Fruit fly (Drosophila melanogaster) whole organism, prepupa: Measurements from ENCODE around the gene Sox100B.

Experiments
- CG10631 ChIP-seq: fragments of 200-800 bp; sonication (Bioruptor generic); optimal IDR thresholded peaks from 2 replicates; lab custom pipeline; 2016; ENCODE audit warnings: missing biosample characterization, missing genetic modification characterization
- CG4318 ChIP-seq: fragments of 200-800 bp; sonication (Bioruptor generic); optimal IDR thresholded peaks from 3 replicates; lab custom pipeline; 2017; ENCODE audit warnings: missing biosample characterization, mild to moderate bottlenecking, missing genetic modification characterization
- CG6792 ChIP-seq: fragments of 200-800 bp; sonication (Bioruptor generic); optimal IDR thresholded peaks from 3 replicates; lab custom pipeline; 2016; ENCODE audit warnings: missing biosample characterization, missing genetic modification characterization
- CG6808 ChIP-seq: fragments of 200-800 bp; sonication (Bioruptor generic); optimal IDR thresholded peaks from 3 replicates; lab custom pipeline; 2017; ENCODE audit warnings: missing biosample characterization, missing genetic modification characterization, mild to moderate bottlenecking, moderate library complexity, missing genetic modification reagents
- CG8319 ChIP-seq: fragments of 200-800 bp; sonication (Bioruptor generic); optimal IDR thresholded peaks from 3 replicates; lab custom pipeline; 2016; ENCODE audit warnings: missing biosample characterization, missing genetic modification characterization
- CG9139 ChIP-seq: fragments of 200-800 bp; sonication (Bioruptor generic); optimal IDR thresholded peaks from 3 replicates; lab custom pipeline; 2017; ENCODE audit warnings: missing biosample characterization, mild to moderate bottlenecking, missing genetic modification characterization
- Eip93F ChIP-seq: fragments of 200-800 bp; sonication (Bioruptor generic); optimal IDR thresholded peaks from 2 replicates; lab custom pipeline; 2016; ENCODE audit warnings: missing biosample characterization, mild to moderate bottlenecking, missing genetic modification characterization
- Ets21C ChIP-seq: fragments of 200-800 bp; sonication (Bioruptor generic); optimal IDR thresholded peaks from 3 replicates; lab custom pipeline; 2016; ENCODE audit warnings: missing biosample characterization, missing genetic modification characterization
- Smox ChIP-seq: fragments of 200-800 bp; sonication (Bioruptor generic); optimal IDR thresholded peaks from 3 replicates; lab custom pipeline; 2016; ENCODE audit warnings: missing biosample characterization, missing genetic modification characterization
- Sox102F ChIP-seq: fragments of 200-800 bp; sonication (Bioruptor generic); optimal IDR thresholded peaks from 2 replicates; lab custom pipeline; 2016; ENCODE audit warnings: missing biosample characterization, mild to moderate bottlenecking, missing genetic modification characterization
- esn ChIP-seq: fragments of 200-800 bp; sonication (Bioruptor generic); optimal IDR thresholded peaks from 2 replicates; lab custom pipeline; 2016; ENCODE audit warnings: missing biosample characterization, mild to moderate bottlenecking, missing genetic modification characterization, moderate library complexity
- fd85E ChIP-seq: fragments of 200-800 bp; sonication (Bioruptor generic); optimal IDR thresholded peaks from 3 replicates; lab custom pipeline; 2016; ENCODE audit warnings: missing biosample characterization, missing genetic modification characterization
- vri ChIP-seq: fragments of 200-800 bp; sonication (Bioruptor generic); optimal IDR thresholded peaks from 3 replicates; lab custom pipeline; 2016; ENCODE audit warnings: missing biosample characterization, mild to moderate bottlenecking, missing genetic modification characterization

DNA sequence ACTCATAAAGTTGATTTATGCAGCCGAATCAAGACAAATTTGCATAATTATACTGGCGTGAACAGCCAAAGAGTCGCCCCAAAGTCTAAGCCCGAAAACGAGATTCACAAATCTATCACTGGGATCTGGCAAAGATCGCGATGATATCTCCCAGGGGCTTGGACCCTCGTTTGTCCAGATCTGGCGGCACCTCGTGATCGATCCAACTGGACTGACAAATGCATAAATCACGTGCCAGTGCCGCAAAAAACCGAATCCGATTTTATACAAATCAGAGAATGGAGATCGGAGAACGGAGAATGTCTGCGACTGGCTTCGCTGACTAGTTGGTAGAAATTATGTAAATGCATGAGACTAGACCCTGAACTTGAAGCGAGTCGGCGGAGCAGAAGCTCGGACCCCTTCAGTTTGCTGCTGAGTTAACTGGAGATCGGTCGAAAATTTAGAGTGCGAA lies 60.7 kb downstream of the Sox100B start, which contains the start of gene CG15554:
- TF ChIP-seq CG9139 (GFP tag; lab: Kevin White, UChicago) = no peak
- TF ChIP-seq Sox102F = no peak
- TF ChIP-seq Smox (GFP tag; lab: Kevin White, UChicago) = no peak
- TF ChIP-seq Eip93F (GFP tag; lab: Kevin White, UChicago) = no peak
- TF ChIP-seq CG8319 = no peak
- no peak for TF ChIP-seq CG6792 (GFP tag; lab: Kevin White, UChicago)
- no peak for TF ChIP-seq vri (GFP tag; lab: Kevin White, UChicago)
- no peak for TF ChIP-seq CG6808 (GFP tag; lab: Kevin White, UChicago)
- no peak for TF ChIP-seq CG4318 (GFP tag; lab: Kevin White, UChicago)
- TF ChIP-seq fd85E (GFP tag; lab: Kevin White, UChicago) = no peak
- no peak for TF ChIP-seq esn (GFP tag; lab: Kevin White, UChicago)
- no peak for TF ChIP-seq CG10631
- no peak for TF ChIP-seq Ets21C (GFP tag; lab: Kevin White, UChicago)
